Fruit fly (Drosophila melanogaster): Measurements from ENCODE around the gene CG44227.

dm6 chr3R:8669029-8669707, 15.8 kb downstream of the CG44227 start:
- TF ChIP-seq h (optimal IDR thresholded peaks at IDR 0.05), result no peak
- no peak for TF ChIP-seq Myc (optimal IDR thresholded peaks at IDR 0.05)
- no peak for TF ChIP-seq Sin3A (optimal IDR thresholded peaks at IDR 0.05)
- no peak for TF ChIP-seq psq (optimal IDR thresholded peaks at IDR 0.05)
- no peak for TF ChIP-seq insv (optimal IDR thresholded peaks at IDR 0.05)

All from Kc167 (cell line).